Fruit fly (Drosophila melanogaster): ENCODE measurements around the gene AdamTS-B.
A peak's percentile ranks its signal among the peaks of the same experiment; 100 is the strongest.

AdamTS-B gene

DNA sequence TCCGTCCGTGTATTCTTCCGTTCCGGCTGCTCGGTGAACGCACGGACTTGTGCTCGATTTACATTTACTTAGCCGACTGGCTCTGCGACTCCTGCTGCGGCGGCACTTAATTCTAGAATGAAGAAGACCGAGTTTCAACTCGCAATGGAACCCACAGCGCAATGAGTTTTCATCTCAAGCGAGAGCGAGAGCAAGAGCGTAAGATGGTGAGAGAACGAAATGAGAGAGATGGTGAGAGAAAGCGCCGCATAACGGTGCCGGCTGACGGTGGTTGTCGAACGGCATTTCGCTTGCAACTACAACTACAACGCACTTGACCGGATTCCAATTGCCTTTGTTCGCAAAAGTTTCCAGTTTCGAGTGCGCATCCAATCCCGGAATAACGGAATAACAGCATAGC lies 35.6 kb upstream of the AdamTS-B start, which contains the start of gene OtopLc (continued):
- TF ChIP-seq CG8290 (GFP tag; optimal IDR thresholded peaks at IDR 0.05), result no peak
- TF ChIP-seq CG8290 (tag; optimal IDR thresholded peaks at IDR 0.05), result no peak
- no peak for TF ChIP-seq NK7.1 (GFP tag; optimal IDR thresholded peaks at IDR 0.05)

DNA sequence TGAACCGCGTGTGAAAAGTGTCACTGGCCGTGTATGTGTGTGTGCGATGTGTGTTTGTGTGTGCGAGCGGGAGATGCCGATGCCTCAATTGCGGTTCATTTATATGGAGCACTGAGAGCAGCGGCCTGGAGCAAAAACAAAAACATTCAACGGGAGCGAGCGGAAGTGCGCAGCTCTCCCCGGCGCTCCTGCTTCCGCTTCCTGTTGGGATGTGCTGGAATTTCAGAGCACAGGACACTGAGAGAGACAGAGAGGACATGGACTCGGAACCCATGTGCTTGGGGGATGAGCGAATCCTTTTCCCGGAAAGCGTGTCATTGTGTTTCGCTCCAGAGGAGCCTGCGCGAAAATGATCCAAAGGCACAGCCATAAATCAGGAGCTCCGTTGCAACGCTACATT lies 34.1 kb upstream of the AdamTS-B start:
- TF ChIP-seq pho (GFP tag; optimal IDR thresholded peaks at IDR 0.05) (no peak), Neu2 (GFP tag; optimal IDR thresholded peaks at IDR 0.05; ENCODE audit: borderline replicate concordance) (no peak), cas (GFP tag; IDR thresholded peaks at IDR 0.05) (no peak), CG10654 (GFP tag; optimal IDR thresholded peaks at IDR 0.05) (no peak), CG12071 (GFP tag; optimal IDR thresholded peaks at IDR 0.05) (peak; percentile 77), cato (GFP tag; optimal IDR thresholded peaks at IDR 0.05; ENCODE audit: borderline replicate concordance) (no peak), CG4730 (GFP tag; IDR thresholded peaks at IDR 0.05) (no peak), zf30C (GFP tag; optimal IDR thresholded peaks at IDR 0.05) (peak; percentile 23), CG15514 (GFP tag; optimal IDR thresholded peaks at IDR 0.05) (peak; percentile 62), Gsc (GFP tag; IDR thresholded peaks at IDR 0.05) (no peak), CG10565 (GFP tag; optimal IDR thresholded peaks at IDR 0.05) (no peak), ab (GFP tag; optimal IDR thresholded peaks at IDR 0.05) (no peak), Oli (tag; optimal IDR thresholded peaks at IDR 0.05) (no peak), pnt (GFP tag; optimal IDR thresholded peaks at IDR 0.05) (no peak), gcm2 (GFP tag; optimal IDR thresholded peaks at IDR 0.05) (no peak), luna (GFP tag; optimal IDR thresholded peaks at IDR 0.05) (no peak), aop (GFP tag; IDR thresholded peaks at IDR 0.05) (no peak), CG31388 (GFP tag; optimal IDR thresholded peaks at IDR 0.05) (no peak), Fer3 (tag; optimal IDR thresholded peaks at IDR 0.05) (peak; percentile 10), gfzf (GFP tag; optimal IDR thresholded peaks at IDR 0.05) (no peak), peb (GFP tag; IDR thresholded peaks at IDR 0.05) (no peak), CG5180 (GFP tag; optimal IDR thresholded peaks at IDR 0.05) (peak; percentile 26), CG12155 (GFP tag; optimal IDR thresholded peaks at IDR 0.05) (no peak), fd102C (GFP tag; optimal IDR thresholded peaks at IDR 0.05) (no peak), grn (GFP tag; optimal IDR thresholded peaks at IDR 0.05) (no peak), CG13287 (GFP tag; IDR thresholded peaks at IDR 0.05; ENCODE audit: partially characterized antibody) (no peak), HLH4C (GFP tag; IDR thresholded peaks at IDR 0.05; ENCODE audit: partially characterized antibody) (no peak), CG10959 (GFP tag; IDR thresholded peaks at IDR 0.05) (no peak), CG12299 (tag; optimal IDR thresholded peaks at IDR 0.05) (no peak), Dad (GFP tag; optimal IDR thresholded peaks at IDR 0.05) (no peak), NfI (GFP tag; optimal IDR thresholded peaks at IDR 0.05) (peak; percentile 23), ap (GFP tag; IDR thresholded peaks at IDR 0.05) (no peak), NK7.1 (GFP tag; optimal IDR thresholded peaks at IDR 0.05) (no peak), slbo (GFP tag; IDR thresholded peaks at IDR 0.05) (no peak), CG8281 (tag; optimal IDR thresholded peaks at IDR 0.05) (no peak), ken (GFP tag; IDR thresholded peaks at IDR 0.05) (0 out of 3 replicates have a peak, but pooled peaks have one; percentile 22), sens-2 (GFP tag; IDR thresholded peaks at IDR 0.05) (no peak), bowl (GFP tag; IDR thresholded peaks at IDR 0.05) (no peak), jigr1 (GFP tag; IDR thresholded peaks at IDR 0.05) (no peak), bsh (GFP tag; optimal IDR thresholded peaks at IDR 0.05) (no peak), wdn (GFP tag; IDR thresholded peaks at IDR 0.05) (no peak), CG34224 (GFP tag; IDR thresholded peaks at IDR 0.05; ENCODE audit: partially characterized antibody) (no peak), ac (GFP tag; optimal IDR thresholded peaks at IDR 0.05) (no peak), vnd (GFP tag; IDR thresholded peaks at IDR 0.05; ENCODE audit: partially characterized antibody) (no peak), CG11560 (tag; IDR thresholded peaks at IDR 0.05) (no peak), CG18476 (GFP tag; optimal IDR thresholded peaks at IDR 0.05) (no peak), en (GFP tag; optimal IDR thresholded peaks at IDR 0.05) (no peak), mirr (GFP tag; optimal IDR thresholded peaks at IDR 0.05) (peak; percentile 72)
